Worm (Caenorhabditis elegans) whole organism, L3 larva: Measurements from ENCODE around the gene bath-37.

Experiments
- R02D3.7 ChIP-seq: fragments of 150-350 bp; optimal IDR thresholded peaks from 2 replicates; lab custom pipeline; 2014; ENCODE audit warnings: missing biosample characterization, missing genetic modification characterization
- ZK546.5 ChIP-seq: sonication (generic microtip); optimal IDR thresholded peaks from 2 replicates; lab custom pipeline; 2017; ENCODE audit warnings: missing biosample characterization, missing genetic modification characterization
- ama-1 ChIP-seq: fragments of 150-350 bp; optimal IDR thresholded peaks from 2 replicates; lab custom pipeline; 2018
- ceh-16 ChIP-seq: sonication (generic microtip); optimal IDR thresholded peaks from 2 replicates; lab custom pipeline; 2017; ENCODE audit warnings: missing biosample characterization, missing genetic modification characterization
- ceh-9 ChIP-seq: sonication (generic microtip); optimal IDR thresholded peaks from 2 replicates; lab custom pipeline; 2018; ENCODE audit warnings: missing biosample characterization, missing genetic modification characterization
- egl-5 ChIP-seq: fragments of 150-350 bp; optimal IDR thresholded peaks from 2 replicates; lab custom pipeline; 2017; ENCODE audit warnings: missing biosample characterization, missing genetic modification reagents, missing genetic modification characterization, inconsistent platforms
- elt-1 ChIP-seq: fragments of 150-350 bp; optimal IDR thresholded peaks from 2 replicates; lab custom pipeline; 2014; ENCODE audit warnings: missing biosample characterization, missing genetic modification characterization
- elt-2 ChIP-seq: sonication (generic microtip); optimal IDR thresholded peaks from 2 replicates; lab custom pipeline; 2016; ENCODE audit warnings: missing genetic modification reagents, mild to moderate bottlenecking, missing genetic modification characterization, missing compliant biosample characterization
- elt-3 ChIP-seq, 3 experiments: fragments of 150-350 bp in 1 of 3; sonication (generic microtip) in 2 of 3; optimal IDR thresholded peaks; 2 replicates in 2 of 3; 4 replicates in 1 of 3; lab custom pipeline; 2014 to 2017; ENCODE audit warnings: missing biosample characterization in 3 of 3, missing genetic modification characterization in 3 of 3
- eor-1 ChIP-seq, 2 experiments: fragments of 150-350 bp; optimal IDR thresholded peaks; 2 replicates each; lab custom pipeline; 2014 to 2018; ENCODE audit warnings: missing biosample characterization in 2 of 2, missing genetic modification characterization in 2 of 2
- fkh-10 ChIP-seq: sonication (generic microtip); optimal IDR thresholded peaks from 2 replicates; lab custom pipeline; 2017; ENCODE audit warnings: missing biosample characterization, missing genetic modification reagents, missing genetic modification characterization
- fkh-2 ChIP-seq: fragments of 150-350 bp; optimal IDR thresholded peaks from 2 replicates; lab custom pipeline; 2014; ENCODE audit warnings: missing biosample characterization, missing genetic modification reagents, missing genetic modification characterization
- fos-1 ChIP-seq: fragments of 150-350 bp; optimal IDR thresholded peaks from 2 replicates; lab custom pipeline; 2014; ENCODE audit warnings: missing biosample characterization, missing genetic modification characterization
- jun-1 ChIP-seq: fragments of 150-350 bp; optimal IDR thresholded peaks from 2 replicates; lab custom pipeline; 2014; ENCODE audit warnings: missing biosample characterization, missing genetic modification reagents, missing genetic modification characterization
- lin-15B ChIP-seq: fragments of 150-350 bp; optimal IDR thresholded peaks from 2 replicates; lab custom pipeline; 2014; ENCODE audit warnings: missing biosample characterization, missing genetic modification characterization
- lin-39 ChIP-seq: fragments of 150-350 bp; optimal IDR thresholded peaks from 2 replicates; lab custom pipeline; 2018; ENCODE audit warnings: missing biosample characterization, missing genetic modification reagents, missing genetic modification characterization
- lsy-12 ChIP-seq: sonication (generic microtip); optimal IDR thresholded peaks from 2 replicates; lab custom pipeline; 2016; ENCODE audit warnings: mild to moderate bottlenecking, missing genetic modification characterization, missing compliant biosample characterization
- mdl-1 ChIP-seq: fragments of 150-350 bp; optimal IDR thresholded peaks from 2 replicates; lab custom pipeline; 2014; ENCODE audit warnings: missing biosample characterization, missing genetic modification characterization
- nfya-1 ChIP-seq: sonication (generic microtip); optimal IDR thresholded peaks from 2 replicates; lab custom pipeline; 2017; ENCODE audit warnings: missing genetic modification characterization, mild to moderate bottlenecking, missing compliant biosample characterization, antibody characterized with exemption, moderate library complexity; ENCODE audit not compliant: insufficient read depth
- nhr-11 ChIP-seq: fragments of 150-350 bp; optimal IDR thresholded peaks from 2 replicates; lab custom pipeline; 2014; ENCODE audit warnings: missing biosample characterization, missing genetic modification characterization
- nhr-12 ChIP-seq: fragments of 150-350 bp; optimal IDR thresholded peaks from 2 replicates; lab custom pipeline; 2014; ENCODE audit warnings: missing biosample characterization, missing genetic modification characterization
- nhr-23 ChIP-seq: fragments of 150-350 bp; optimal IDR thresholded peaks from 2 replicates; lab custom pipeline; 2014; ENCODE audit warnings: missing biosample characterization, missing genetic modification reagents, missing genetic modification characterization
- nhr-237 ChIP-seq: fragments of 150-350 bp; optimal IDR thresholded peaks from 2 replicates; lab custom pipeline; 2014; ENCODE audit warnings: missing biosample characterization, missing genetic modification characterization
- nhr-25 ChIP-seq: sonication (generic microtip); optimal IDR thresholded peaks from 2 replicates; lab custom pipeline; 2017; ENCODE audit warnings: missing biosample characterization, missing genetic modification characterization
- nhr-28 ChIP-seq: fragments of 150-350 bp; optimal IDR thresholded peaks from 2 replicates; lab custom pipeline; 2014; ENCODE audit warnings: missing biosample characterization, missing genetic modification characterization
- nhr-43 ChIP-seq: sonication (generic microtip); optimal IDR thresholded peaks from 2 replicates; lab custom pipeline; 2016; ENCODE audit warnings: mild to moderate bottlenecking, missing genetic modification characterization, missing compliant biosample characterization; ENCODE audit not compliant: poor library complexity, severe bottlenecking
- nhr-67 ChIP-seq: fragments of 150-350 bp; optimal IDR thresholded peaks from 2 replicates; lab custom pipeline; 2014; ENCODE audit warnings: missing biosample characterization, missing genetic modification characterization
- nhr-76 ChIP-seq: fragments of 150-350 bp; sonication (generic microtip); optimal IDR thresholded peaks from 5 replicates; lab custom pipeline; 2014; ENCODE audit warnings: missing biosample characterization, missing genetic modification characterization
- nhr-77 ChIP-seq: fragments of 150-350 bp; optimal IDR thresholded peaks from 2 replicates; lab custom pipeline; 2014; ENCODE audit warnings: missing biosample characterization, missing genetic modification characterization
- pqm-1 ChIP-seq: fragments of 150-350 bp; optimal IDR thresholded peaks from 2 replicates; lab custom pipeline; 2017; ENCODE audit warnings: missing biosample characterization, missing genetic modification characterization, inconsistent platforms
- snpc-4 ChIP-seq: fragments of 150-350 bp; optimal IDR thresholded peaks from 2 replicates; lab custom pipeline; 2014; ENCODE audit warnings: missing biosample characterization, missing genetic modification characterization
- tbx-2 ChIP-seq: sonication (generic microtip); optimal IDR thresholded peaks from 2 replicates; lab custom pipeline; 2016; ENCODE audit warnings: mild to moderate bottlenecking, missing genetic modification characterization, missing compliant biosample characterization
- unc-39 ChIP-seq: sonication (generic microtip); optimal IDR thresholded peaks from 4 replicates; lab custom pipeline; 2017; ENCODE audit warnings: missing biosample characterization, missing genetic modification characterization
- zag-1 ChIP-seq: fragments of 150-350 bp; optimal IDR thresholded peaks from 2 replicates; lab custom pipeline; 2014; ENCODE audit warnings: missing biosample characterization, missing genetic modification characterization
- ztf-4 ChIP-seq: fragments of 150-350 bp; optimal IDR thresholded peaks from 2 replicates; lab custom pipeline; 2014; ENCODE audit warnings: missing biosample characterization, missing genetic modification characterization

The bath-37 gene

DNA sequence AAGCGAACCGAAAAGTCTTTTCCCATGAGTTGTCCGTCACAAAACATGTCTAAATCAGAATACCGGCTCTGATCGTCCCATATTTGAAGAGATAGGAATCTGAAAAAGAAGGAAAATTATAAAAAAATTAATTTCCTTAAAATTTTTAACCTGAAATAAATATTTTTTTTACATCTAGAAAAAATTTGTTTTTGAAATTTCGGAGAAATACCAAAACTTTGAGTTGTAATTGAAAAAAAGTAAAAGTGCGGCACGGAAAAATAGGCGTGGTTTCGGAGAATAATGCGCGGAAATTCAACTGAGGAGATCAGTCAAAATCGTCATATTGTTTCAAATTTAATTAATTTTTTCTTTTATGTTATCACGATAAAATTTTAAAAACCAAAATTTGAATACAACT, 20.9 kb downstream of the bath-37 start, which contains the start of gene F11A10.6:
Gene F11A10.6, minus strand, starts transcription at position 101 of the 400 bp plus-strand sequence.
- no peak for TF ChIP-seq lin-15B (tag; lab: Kevin White, UChicago)

ce11 chrIV:12092113-12092512, 23.4 kb downstream of the bath-37 start, which contains the start of gene mig-32:
mig-32 (minus strand) TSS chrIV:12092213.
- TF ChIP-seq lin-15B (tag; lab: Kevin White, UChicago) (no peak), nhr-11 (tag; lab: Kevin White, UChicago) (no peak), nhr-28 (no peak), elt-2 (tag; lab: Kevin White, UChicago) (no peak), elt-1 (tag; lab: Kevin White, UChicago) (no peak), ZK546.5 (tag; lab: Kevin White, UChicago) (no peak), lin-39 (tag; lab: Kevin White, UChicago) (no peak)

DNA sequence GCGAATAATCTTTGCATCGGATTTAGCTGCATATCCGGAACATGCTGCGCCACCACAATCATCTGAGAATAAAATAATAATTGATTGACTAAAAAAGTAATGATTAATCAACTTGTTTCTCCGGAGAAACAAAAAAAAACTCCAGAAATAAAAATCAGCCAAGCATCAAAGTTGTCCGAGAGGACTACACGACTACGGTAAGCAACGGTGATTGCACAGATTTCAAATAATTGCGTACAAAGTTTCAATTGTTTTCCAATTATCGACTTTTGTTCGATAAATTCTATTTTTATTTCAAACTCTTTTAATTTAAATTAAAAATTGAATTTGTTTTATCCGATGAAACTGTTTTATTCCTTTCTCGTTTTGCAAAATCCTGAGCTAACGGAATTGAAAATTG, 24.7 kb downstream of the bath-37 start, which contains the start of gene cpsf-4:
Gene cpsf-4, minus strand, starts transcription at position 62 of the 400 bp plus-strand sequence.
- TF ChIP-seq unc-39 (tag; lab: Kevin White, UChicago) (no peak), nhr-12 (tag; lab: Kevin White, UChicago) (no peak), jun-1 (no peak), mdl-1 (tag; lab: Kevin White, UChicago) (no peak), lin-39 (tag; lab: Kevin White, UChicago) (no peak), fkh-2 (tag; lab: Kevin White, UChicago) (no peak), ama-1 (lab: Kevin White, UChicago) (no peak), egl-5 (tag; lab: Kevin White, UChicago) (no peak), elt-3 (tag; optimal IDR thresholded peaks at IDR 0.05; lab: Kevin White, UChicago) (no peak), nhr-67 (no peak), ceh-9 (tag; lab: Kevin White, UChicago) (no peak), pqm-1 (tag; lab: Kevin White, UChicago) (no peak), nhr-237 (tag; lab: Kevin White, UChicago) (no peak), nhr-76 (tag; lab: Kevin White, UChicago) (no peak), ceh-16 (no peak), nhr-23 (tag; lab: Kevin White, UChicago) (no peak), lin-15B (tag; lab: Kevin White, UChicago) (no peak), lsy-12 (tag; lab: Kevin White, UChicago) (no peak)
- TF ChIP-seq, all 47 proteins: peak for 0

ce11 chrIV:12093819-12094218, 25.1 kb downstream of the bath-37 start, which contains the start of gene F11A10.5:
F11A10.5 (plus strand) TSS chrIV:12094119.
- TF ChIP-seq egl-5 (tag; lab: Kevin White, UChicago), result no peak
- no peak for TF ChIP-seq unc-39 (tag; lab: Kevin White, UChicago)
- no peak for TF ChIP-seq nfya-1 (tag; lab: Kevin White, UChicago)
- TF ChIP-seq ztf-4 (tag; lab: Kevin White, UChicago), result no peak
- TF ChIP-seq R02D3.7 (tag; lab: Kevin White, UChicago), result no peak
- TF ChIP-seq zag-1, result no peak
- no peak for TF ChIP-seq elt-1 (tag; lab: Kevin White, UChicago)
- TF ChIP-seq snpc-4 (tag; lab: Kevin White, UChicago), result no peak
- no peak for TF ChIP-seq ama-1 (lab: Kevin White, UChicago)
- TF ChIP-seq nhr-25 (tag; lab: Kevin White, UChicago), result peak; percentile 22
- TF ChIP-seq nhr-77 (tag; lab: Kevin White, UChicago), result no peak
- no peak for TF ChIP-seq ZK546.5 (tag; lab: Kevin White, UChicago)
- TF ChIP-seq nhr-23 (tag; lab: Kevin White, UChicago), result peak; percentile 7
- no peak for TF ChIP-seq tbx-2 (tag; lab: Kevin White, UChicago)
- TF ChIP-seq lin-15B (tag; lab: Kevin White, UChicago), result peak; percentile 41
- TF ChIP-seq fos-1, result no peak
- TF ChIP-seq fkh-10 (GFP tag; lab: Kevin White, UChicago), result no peak
- TF ChIP-seq nhr-43 (tag; lab: Kevin White, UChicago), result no peak
- TF ChIP-seq eor-1 (tag; optimal IDR thresholded peaks at IDR 0.05; lab: Kevin White, UChicago), result no peak
- TF ChIP-seq lsy-12 (tag; lab: Kevin White, UChicago), result no peak
- no peak for TF ChIP-seq nhr-237 (tag; lab: Kevin White, UChicago)
- no peak for TF ChIP-seq ceh-16
- TF ChIP-seq nhr-28, result no peak
